Worm (Caenorhabditis elegans) whole organism, young adult: ENCODE measurements around the gene F13E6.2.

Source experiments
- B0019.2 ChIP-seq: fragments of 200-800 bp; sonication (Bioruptor generic); conservative IDR thresholded peaks from 2 replicates; pipeline ENCODE4 v1.3.6; 2022; ENCODE audit warnings: missing genetic modification reagents, missing genetic modification characterization, missing compliant biosample characterization
- B0035.1 ChIP-seq: sonication (generic microtip); optimal IDR thresholded peaks from 2 replicates; lab custom pipeline; 2016; ENCODE audit warnings: missing genetic modification characterization, mild to moderate bottlenecking, missing compliant biosample characterization, missing genotype, missing genetic modification reagents
- F10E7.11 ChIP-seq: sonication (generic microtip); optimal IDR thresholded peaks from 2 replicates; lab custom pipeline; 2017; ENCODE audit warnings: mild to moderate bottlenecking, missing genetic modification characterization, moderate library complexity, missing compliant biosample characterization
- F23B12.7 ChIP-seq: sonication (generic microtip); optimal IDR thresholded peaks from 2 replicates; lab custom pipeline; 2017; ENCODE audit warnings: missing genetic modification characterization, mild to moderate bottlenecking, missing compliant biosample characterization, antibody characterized with exemption, moderate library complexity; ENCODE audit not compliant: insufficient read depth
- F33H1.4 ChIP-seq: fragments of 200-800 bp; sonication (Bioruptor generic); IDR thresholded peaks from 2 replicates; pipeline ENCODE4 v1.3.6; 2022; ENCODE audit warnings: missing genetic modification reagents, missing genetic modification characterization, missing compliant biosample characterization
- F37B4.10 ChIP-seq: fragments of 200-800 bp; sonication (Bioruptor generic); IDR thresholded peaks from 2 replicates; pipeline ENCODE4 v1.3.6; 2022; ENCODE audit warnings: missing genetic modification characterization, missing compliant biosample characterization
- F55B11.4 ChIP-seq: sonication (generic microtip); optimal IDR thresholded peaks from 2 replicates; lab custom pipeline; 2016; ENCODE audit warnings: missing compliant biosample characterization, missing genetic modification characterization, borderline replicate concordance; ENCODE audit not compliant: insufficient read depth
- K12H6.12 ChIP-seq: fragments of 200-800 bp; sonication (Bioruptor generic); optimal IDR thresholded peaks from 2 replicates; lab custom pipeline; 2018; ENCODE audit warnings: mild to moderate bottlenecking, missing genetic modification characterization, missing compliant biosample characterization
- T26A5.8 ChIP-seq: sonication (generic microtip); optimal IDR thresholded peaks from 2 replicates; lab custom pipeline; 2016; ENCODE audit warnings: missing genetic modification characterization, missing compliant biosample characterization
- Y67H2A.10 ChIP-seq: fragments of 200-800 bp; sonication (Bioruptor generic); conservative IDR thresholded peaks from 2 replicates; pipeline ENCODE4 v1.3.6; 2022; ENCODE audit warnings: missing genetic modification reagents, missing genetic modification characterization, missing compliant biosample characterization
- Y79H2A.3 ChIP-seq: fragments of 200-800 bp; sonication (Bioruptor generic); conservative IDR thresholded peaks from 2 replicates; pipeline ENCODE4 v1.3.6; 2022; ENCODE audit warnings: missing genetic modification reagents, missing genetic modification characterization, missing compliant biosample characterization
- akir-1 ChIP-seq: fragments of 200-800 bp; sonication (Bioruptor generic); optimal IDR thresholded peaks from 2 replicates; lab custom pipeline; 2018; ENCODE audit warnings: mild to moderate bottlenecking, missing genetic modification characterization, moderate library complexity, missing compliant biosample characterization
- ama-1 ChIP-seq, 3 experiments: fragments of 150-350 bp in 1 of 3; sonication (generic microtip) in 2 of 3; optimal IDR thresholded peaks; 2 replicates each; lab custom pipeline; 2014 to 2018; ENCODE audit warnings: missing biosample characterization in 2 of 3, missing genetic modification characterization in 2 of 3, missing genetic modification reagents in 2 of 3
- aptf-2 ChIP-seq: fragments of 200-800 bp; sonication (Bioruptor generic); conservative IDR thresholded peaks from 2 replicates; pipeline ENCODE4 v1.3.6; 2022; ENCODE audit warnings: missing genetic modification reagents, missing genetic modification characterization, missing compliant biosample characterization
- atf-7 ChIP-seq: sonication (generic microtip); optimal IDR thresholded peaks from 2 replicates; lab custom pipeline; 2017; ENCODE audit warnings: mild to moderate bottlenecking, missing genetic modification characterization, missing compliant biosample characterization
- ccch-3 ChIP-seq: fragments of 200-800 bp; sonication (Bioruptor generic); optimal IDR thresholded peaks from 2 replicates; lab custom pipeline; 2018; ENCODE audit warnings: mild to moderate bottlenecking, missing genetic modification characterization, missing compliant biosample characterization
- cebp-1 ChIP-seq, 2 experiments: fragments of 200-800 bp in 1 of 2; sonication (Bioruptor generic) in 1 of 2; sonication (generic microtip) in 1 of 2; IDR thresholded peaks in 1 of 2; optimal IDR thresholded peaks in 1 of 2; 2 replicates each; pipeline versions ENCODE4 v1.3.6 to Lab custom; 2017 to 2022; ENCODE audit warnings: missing compliant biosample characterization in 2 of 2, missing genetic modification characterization in 2 of 2, mild to moderate bottlenecking in 1 of 2, missing genetic modification reagents in 1 of 2, moderate library complexity in 1 of 2
- cebp-2 ChIP-seq: fragments of 200-800 bp; sonication (Bioruptor generic); IDR thresholded peaks from 2 replicates; pipeline ENCODE4 v1.3.6; 2022; ENCODE audit warnings: missing genetic modification characterization, missing compliant biosample characterization
- ceh-100 ChIP-seq: fragments of 200-800 bp; sonication (Bioruptor generic); IDR thresholded peaks from 2 replicates; pipeline ENCODE4 v1.3.6; 2022; ENCODE audit warnings: missing genetic modification reagents, missing genetic modification characterization, missing compliant biosample characterization
- ceh-40 ChIP-seq: fragments of 200-800 bp; sonication (Bioruptor generic); IDR thresholded peaks from 2 replicates; pipeline ENCODE4 v1.3.6; 2022; ENCODE audit warnings: missing genetic modification characterization, missing compliant biosample characterization
- ceh-79 ChIP-seq: sonication (generic microtip); optimal IDR thresholded peaks from 2 replicates; lab custom pipeline; 2017; ENCODE audit warnings: mild to moderate bottlenecking, missing genetic modification characterization, missing compliant biosample characterization
- chd-7 ChIP-seq: sonication (generic microtip); optimal IDR thresholded peaks from 2 replicates; lab custom pipeline; 2016; ENCODE audit warnings: mild to moderate bottlenecking, missing genetic modification characterization, moderate library complexity, missing compliant biosample characterization
- die-1 ChIP-seq: sonication (generic microtip); optimal IDR thresholded peaks from 2 replicates; lab custom pipeline; 2016; ENCODE audit warnings: missing genotype, mild to moderate bottlenecking, missing genetic modification characterization, missing compliant biosample characterization
- dox-1 ChIP-seq: fragments of 200-800 bp; sonication (Bioruptor generic); IDR thresholded peaks from 2 replicates; pipeline ENCODE4 v1.3.6; 2022; ENCODE audit warnings: missing genetic modification reagents, missing genetic modification characterization, missing compliant biosample characterization
- dpff-1 ChIP-seq: sonication (generic microtip); optimal IDR thresholded peaks from 2 replicates; lab custom pipeline; 2017; ENCODE audit warnings: mild to moderate bottlenecking, missing genetic modification characterization, missing compliant biosample characterization
- dpl-1 ChIP-seq: fragments of 150-350 bp; optimal IDR thresholded peaks from 2 replicates; lab custom pipeline; 2014; ENCODE audit warnings: missing biosample characterization, missing genetic modification reagents, missing genetic modification characterization
- egrh-3 ChIP-seq: fragments of 200-800 bp; sonication (Bioruptor generic); IDR thresholded peaks from 2 replicates; pipeline ENCODE4 v1.3.6; 2022; ENCODE audit warnings: missing genetic modification reagents, missing genetic modification characterization, missing compliant biosample characterization
- hmg-1.2 ChIP-seq: fragments of 200-800 bp; sonication (Bioruptor generic); IDR thresholded peaks from 2 replicates; pipeline ENCODE4 v1.3.6; 2022; ENCODE audit warnings: missing genetic modification reagents, missing genetic modification characterization, missing compliant biosample characterization
- lin-35 ChIP-seq, 3 experiments: fragments of 150-350 bp in 2 of 3; sonication (generic microtip) in 1 of 3; optimal IDR thresholded peaks; 2 replicates each; lab custom pipeline; 2014 to 2018; ENCODE audit warnings: missing biosample characterization in 3 of 3, missing genetic modification characterization in 3 of 3, missing genetic modification reagents in 3 of 3
- madf-3 ChIP-seq: fragments of 200-800 bp; sonication (Bioruptor generic); IDR thresholded peaks from 2 replicates; pipeline ENCODE4 v1.3.6; 2022; ENCODE audit warnings: missing genetic modification reagents, missing genetic modification characterization, missing compliant biosample characterization
- nfya-1 ChIP-seq: sonication (generic microtip); optimal IDR thresholded peaks from 2 replicates; lab custom pipeline; 2017; ENCODE audit warnings: antibody characterized with exemption, missing compliant biosample characterization, missing genetic modification characterization, borderline replicate concordance; ENCODE audit not compliant: insufficient read depth
- nfya-2 ChIP-seq: fragments of 200-800 bp; sonication (Bioruptor generic); IDR thresholded peaks from 2 replicates; pipeline ENCODE4 v1.3.6; 2022; ENCODE audit warnings: missing genetic modification reagents, missing genetic modification characterization, missing compliant biosample characterization
- nfyb-1 ChIP-seq: fragments of 200-800 bp; sonication (Bioruptor generic); IDR thresholded peaks from 2 replicates; pipeline ENCODE4 v1.3.6; 2022; ENCODE audit warnings: missing genetic modification reagents, missing genetic modification characterization, missing compliant biosample characterization
- nhr-120 ChIP-seq: fragments of 200-800 bp; sonication (Bioruptor generic); IDR thresholded peaks from 2 replicates; pipeline ENCODE4 v1.3.6; 2022; ENCODE audit warnings: missing genetic modification characterization, missing compliant biosample characterization
- nhr-27 ChIP-seq: fragments of 200-800 bp; sonication (Bioruptor generic); optimal IDR thresholded peaks from 2 replicates; lab custom pipeline; 2018; ENCODE audit warnings: mild to moderate bottlenecking, missing genetic modification characterization, moderate library complexity, missing compliant biosample characterization
- nhr-80 ChIP-seq: sonication (generic microtip); optimal IDR thresholded peaks from 2 replicates; lab custom pipeline; 2016; ENCODE audit warnings: missing genetic modification characterization, missing compliant biosample characterization
- pbrm-1 ChIP-seq: fragments of 200-800 bp; sonication (Bioruptor generic); IDR thresholded peaks from 2 replicates; pipeline ENCODE4 v1.3.6; 2022; ENCODE audit warnings: missing genetic modification reagents, missing genetic modification characterization, missing compliant biosample characterization
- rcor-1 ChIP-seq: fragments of 200-800 bp; sonication (Bioruptor generic); IDR thresholded peaks from 2 replicates; pipeline ENCODE4 v1.3.6; 2022; ENCODE audit warnings: missing genetic modification reagents, missing genetic modification characterization, missing compliant biosample characterization
- snpc-3.4 ChIP-seq: sonication (generic microtip); optimal IDR thresholded peaks from 2 replicates; lab custom pipeline; 2017; ENCODE audit warnings: missing genetic modification characterization, mild to moderate bottlenecking, missing compliant biosample characterization, antibody characterized with exemption, moderate library complexity, missing genotype, missing genetic modification reagents
- tlf-1 ChIP-seq: fragments of 200-800 bp; sonication (Bioruptor generic); optimal IDR thresholded peaks from 2 replicates; lab custom pipeline; 2018; ENCODE audit warnings: mild to moderate bottlenecking, missing genetic modification characterization, missing compliant biosample characterization
- xnd-1 ChIP-seq: sonication (generic microtip); optimal IDR thresholded peaks from 2 replicates; lab custom pipeline; 2016; ENCODE audit warnings: missing genotype, missing genetic modification reagents, missing genetic modification characterization, missing compliant biosample characterization
- zfh-2 ChIP-seq: fragments of 200-800 bp; sonication (Bioruptor generic); conservative IDR thresholded peaks from 2 replicates; pipeline ENCODE4 v1.3.6; 2022; ENCODE audit warnings: missing genetic modification reagents, missing genetic modification characterization, missing compliant biosample characterization
- ztf-18 ChIP-seq: sonication (generic microtip); optimal IDR thresholded peaks from 2 replicates; lab custom pipeline; 2016; ENCODE audit warnings: missing genotype, mild to moderate bottlenecking, missing genetic modification characterization, missing compliant biosample characterization

Gene F13E6.2

ce11 chrX:10666871-10667270 lies 7.2 kb downstream of the F13E6.2 start (continued):
- no peak for TF ChIP-seq F10E7.11 (tag; lab: Kevin White, UChicago)
- TF ChIP-seq chd-7 (tag; lab: Kevin White, UChicago), result peak; percentile 67
- TF ChIP-seq ccch-3 (GFP tag; lab: Kevin White, UChicago), result no peak
- TF ChIP-seq rcor-1 (GFP tag; lab: Robert Waterston, UW), result peak; percentile 59
- peak; percentile 50 for TF ChIP-seq die-1
- TF ChIP-seq, all 124 proteins: peak for 36

- TF ChIP-seq akir-1 (no peak), B0035.1 (tag; lab: Kevin White, UChicago) (no peak), dpff-1 (tag; lab: Kevin White, UChicago) (no peak), pbrm-1 (GFP tag; lab: Robert Waterston, UW) (no peak), xnd-1 (no peak)
Measured at ce11 chrX:10664759-10665158, 9.3 kb downstream of the F13E6.2 start.

- no peak for TF ChIP-seq F33H1.4
- TF ChIP-seq nhr-80 (tag; lab: Kevin White, UChicago), result no peak
- TF ChIP-seq nhr-120 (GFP tag; lab: Robert Waterston, UW), result no peak
- TF ChIP-seq egrh-3 (GFP tag; lab: Robert Waterston, UW), result no peak
- no peak for TF ChIP-seq F23B12.7
- TF ChIP-seq ceh-40 (GFP tag; lab: Robert Waterston, UW), result no peak
- TF ChIP-seq atf-7 (tag; lab: Kevin White, UChicago), result no peak
- no peak for TF ChIP-seq F37B4.10 (GFP tag; lab: Robert Waterston, UW)
- no peak for TF ChIP-seq tlf-1 (GFP tag; lab: Kevin White, UChicago)
- no peak for TF ChIP-seq ama-1 (optimal IDR thresholded peaks at IDR 0.05; lab: Kevin White, UChicago)
- TF ChIP-seq ama-1 (GFP tag; optimal IDR thresholded peaks at IDR 0.05; lab: Kevin White, UChicago), result no peak
- TF ChIP-seq Y79H2A.3 (GFP tag; lab: Robert Waterston, UW), result no peak
- no peak for TF ChIP-seq pbrm-1 (GFP tag; lab: Robert Waterston, UW)
- no peak for TF ChIP-seq dox-1 (GFP tag; lab: Robert Waterston, UW)
- no peak for TF ChIP-seq ztf-18
- no peak for TF ChIP-seq B0019.2 (GFP tag; lab: Robert Waterston, UW)
- no peak for TF ChIP-seq ceh-79
- TF ChIP-seq lin-35 (GFP tag; optimal IDR thresholded peaks at IDR 0.05; lab: Kevin White, UChicago), result no peak
- no peak for TF ChIP-seq madf-3 (GFP tag; lab: Robert Waterston, UW)
- no peak for TF ChIP-seq F55B11.4 (tag; lab: Kevin White, UChicago)
Measured at ce11 chrX:10659508-10659907, 14.6 kb downstream of the F13E6.2 start.

- peak; percentile 67 for TF ChIP-seq zfh-2 (GFP tag; lab: Robert Waterston, UW)
- no peak for TF ChIP-seq dpl-1
- TF ChIP-seq nfyb-1 (GFP tag; lab: Robert Waterston, UW), result peak; percentile 39; the same call in 1 of the 2 replicates
- peak; percentile 72 for TF ChIP-seq K12H6.12
Measured at ce11 chrX:10656604-10657003, 17.5 kb downstream of the F13E6.2 start.

ce11 chrX:10650103-10650502 lies 24.0 kb downstream of the F13E6.2 start:
- TF ChIP-seq T26A5.8 (tag; lab: Kevin White, UChicago), result no peak
- TF ChIP-seq snpc-3.4 (tag; lab: Kevin White, UChicago), result no peak
- TF ChIP-seq nhr-120 (GFP tag; lab: Robert Waterston, UW), result no peak
- TF ChIP-seq aptf-2 (GFP tag; lab: Robert Waterston, UW), result no peak
- TF ChIP-seq lin-35 (GFP tag; optimal IDR thresholded peaks at IDR 0.05; lab: Kevin White, UChicago), result no peak
- TF ChIP-seq nfya-1 (tag; lab: Kevin White, UChicago), result no peak
- no peak for TF ChIP-seq hmg-1.2
- TF ChIP-seq ceh-100 (GFP tag; lab: Robert Waterston, UW), result no peak
- TF ChIP-seq nfya-2, result no peak
- TF ChIP-seq nhr-27 (tag; lab: Kevin White, UChicago), result no peak
- TF ChIP-seq cebp-2, result no peak
- no peak for TF ChIP-seq Y67H2A.10 (GFP tag; lab: Robert Waterston, UW)
- no peak for TF ChIP-seq cebp-1 (GFP tag; IDR thresholded peaks at IDR 0.05; lab: Robert Waterston, UW)
- no peak for TF ChIP-seq cebp-1 (tag; optimal IDR thresholded peaks at IDR 0.05; lab: Kevin White, UChicago)
